Worm (Caenorhabditis elegans): ENCODE measurements around the gene K03B8.14.

Gene K03B8.14

ce11 chrV:11430823-11431222 lies 40.5 kb downstream of the K03B8.14 start:
- TF ChIP-seq unc-62 (GFP tag; optimal IDR thresholded peaks at IDR 0.05), result no peak

ce11 chrV:11435242-11435641 lies 44.9 kb downstream of the K03B8.14 start:
- TF ChIP-seq unc-62 (GFP tag; optimal IDR thresholded peaks at IDR 0.05), result no peak

ce11 chrV:11436407-11436806 lies 46.1 kb downstream of the K03B8.14 start:
- no peak for TF ChIP-seq unc-62 (GFP tag; optimal IDR thresholded peaks at IDR 0.05)

ce11 chrV:11438464-11438863 lies 48.2 kb downstream of the K03B8.14 start, which contains the start of gene dmsr-1:
TSS of gene dmsr-1 (plus strand) at chrV:11438764.
- TF ChIP-seq unc-62 (GFP tag; optimal IDR thresholded peaks at IDR 0.05), result no peak

ce11 chrV:11439202-11439601 lies 48.9 kb downstream of the K03B8.14 start:
- TF ChIP-seq unc-62 (GFP tag; optimal IDR thresholded peaks at IDR 0.05), result no peak
